Fruit fly (Drosophila melanogaster) whole organism, embryonic: ENCODE results near the gene Nf1.

Experiments
- CG10321 ChIP-seq: fragments of 200-800 bp; sonication (Bioruptor generic); IDR thresholded peaks from 2 replicates; pipeline ENCODE4 v1.3.6; 2022; ENCODE audit warnings: missing biosample characterization, missing genetic modification characterization
- CG11456 ChIP-seq: fragments of 200-800 bp; sonication (Bioruptor generic); IDR thresholded peaks from 3 replicates; pipeline ENCODE4 v1.3.6; 2022; ENCODE audit warnings: missing biosample characterization, missing genetic modification characterization
- CG13624 ChIP-seq: fragments of 200-800 bp; sonication (Bioruptor generic); optimal IDR thresholded peaks from 2 replicates; lab custom pipeline; 2016; ENCODE audit warnings: missing biosample characterization, missing genetic modification characterization
- CG13775 ChIP-seq: fragments of 200-800 bp; sonication (Bioruptor generic); optimal IDR thresholded peaks from 3 replicates; lab custom pipeline; 2017; ENCODE audit warnings: missing biosample characterization, mild to moderate bottlenecking, missing genetic modification characterization
- CG15479 ChIP-seq: fragments of 200-800 bp; sonication (Bioruptor generic); optimal IDR thresholded peaks from 3 replicates; lab custom pipeline; 2019; ENCODE audit warnings: missing biosample characterization, mild to moderate bottlenecking, missing genetic modification characterization, moderate library complexity
- CG15601 ChIP-seq: fragments of 200-800 bp; sonication (Bioruptor generic); optimal IDR thresholded peaks from 3 replicates; lab custom pipeline; 2019; ENCODE audit warnings: missing biosample characterization, mild to moderate bottlenecking, missing genetic modification characterization, moderate library complexity
- CG34422 ChIP-seq: fragments of 200-800 bp; sonication (Bioruptor generic); IDR thresholded peaks from 3 replicates; pipeline ENCODE4 v1.3.6; 2022; ENCODE audit warnings: missing biosample characterization, missing genetic modification characterization
- CG4328 ChIP-seq: fragments of 200-800 bp; sonication (Bioruptor generic); optimal IDR thresholded peaks from 3 replicates; lab custom pipeline; 2017; ENCODE audit warnings: missing biosample characterization, missing genetic modification reagents, missing genetic modification characterization
- CG4404 ChIP-seq: fragments of 200-800 bp; sonication (Bioruptor generic); IDR thresholded peaks from 2 replicates; pipeline ENCODE4 v1.3.6; 2022; ENCODE audit warnings: missing biosample characterization, missing genetic modification characterization
- CG4617 ChIP-seq: fragments of 200-800 bp; sonication (Bioruptor generic); optimal IDR thresholded peaks from 3 replicates; lab custom pipeline; 2016; ENCODE audit warnings: missing biosample characterization, missing genetic modification characterization, borderline replicate concordance
- CG7556 ChIP-seq: fragments of 200-800 bp; sonication (Bioruptor generic); optimal IDR thresholded peaks from 2 replicates; lab custom pipeline; 2017; ENCODE audit warnings: missing biosample characterization, mild to moderate bottlenecking, missing genetic modification characterization
- CG7963 ChIP-seq: fragments of 200-800 bp; sonication (Bioruptor generic); IDR thresholded peaks from 3 replicates; pipeline ENCODE4 v1.3.6; 2022; ENCODE audit warnings: missing biosample characterization, missing genetic modification characterization; ENCODE audit not compliant: partially characterized antibody
- CG9932 ChIP-seq: fragments of 200-800 bp; sonication (Bioruptor generic); IDR thresholded peaks from 2 replicates; pipeline ENCODE4 v1.3.6; 2022; ENCODE audit warnings: missing biosample characterization, missing genetic modification characterization
- CrebB ChIP-seq: fragments of 200-800 bp; sonication (Bioruptor generic); optimal IDR thresholded peaks from 3 replicates; lab custom pipeline; 2018; ENCODE audit warnings: missing biosample characterization, mild to moderate bottlenecking, missing genetic modification characterization
- Dip2 ChIP-seq: fragments of 200-800 bp; sonication (Bioruptor generic); IDR thresholded peaks from 2 replicates; pipeline ENCODE4 v1.3.6; 2022; ENCODE audit warnings: missing biosample characterization, missing genetic modification characterization
- Fer3 ChIP-seq: fragments of 200-800 bp; sonication (Bioruptor generic); optimal IDR thresholded peaks from 2 replicates; lab custom pipeline; 2018; ENCODE audit warnings: missing biosample characterization, mild to moderate bottlenecking, missing genetic modification characterization, moderate library complexity
- HLH4C ChIP-seq: fragments of 200-800 bp; sonication (Bioruptor generic); IDR thresholded peaks from 3 replicates; pipeline ENCODE4 v1.3.6; 2022; ENCODE audit warnings: missing biosample characterization, missing genetic modification characterization; ENCODE audit not compliant: partially characterized antibody
- Hey ChIP-seq: fragments of 200-800 bp; sonication (Bioruptor generic); optimal IDR thresholded peaks from 3 replicates; lab custom pipeline; 2018; ENCODE audit warnings: missing biosample characterization, mild to moderate bottlenecking, missing genetic modification characterization
- Kr ChIP-seq: fragments of 200-800 bp; sonication (Bioruptor generic); optimal IDR thresholded peaks from 2 replicates; lab custom pipeline; 2017; ENCODE audit warnings: missing biosample characterization, mild to moderate bottlenecking, missing genetic modification characterization
- Lhr ChIP-seq: fragments of 200-800 bp; sonication (Bioruptor generic); optimal IDR thresholded peaks from 3 replicates; lab custom pipeline; 2017; ENCODE audit warnings: mild to moderate bottlenecking, missing biosample characterization, missing genetic modification reagents, missing genetic modification characterization
- Lim3 ChIP-seq: fragments of 200-800 bp; sonication (Bioruptor generic); IDR thresholded peaks from 2 replicates; pipeline ENCODE4 v1.3.6; 2022; ENCODE audit warnings: missing biosample characterization, missing genetic modification characterization
- NfI ChIP-seq: fragments of 200-800 bp; sonication (Bioruptor generic); optimal IDR thresholded peaks from 3 replicates; lab custom pipeline; 2018; ENCODE audit warnings: missing biosample characterization, mild to moderate bottlenecking, missing genetic modification characterization, moderate library complexity
- Stat92E ChIP-seq, 3 experiments: fragments of >200 bp in 2 of 3; fragments of 200-800 bp in 1 of 3; sonication (Bioruptor generic) in 1 of 3; optimal IDR thresholded peaks; 2 replicates each; lab custom pipeline; 2017 to 2019; ENCODE audit warnings: missing biosample characterization in 3 of 3, missing genetic modification characterization in 3 of 3, mild to moderate bottlenecking in 1 of 3, moderate library complexity in 1 of 3
- ase ChIP-seq: fragments of 200-800 bp; sonication (Bioruptor generic); IDR thresholded peaks from 3 replicates; pipeline ENCODE4 v1.3.6; 2022; ENCODE audit warnings: missing biosample characterization, missing genetic modification characterization
- ash1 ChIP-seq: fragments of 200-800 bp; sonication (Bioruptor generic); optimal IDR thresholded peaks from 2 replicates; lab custom pipeline; 2018; ENCODE audit warnings: missing biosample characterization, mild to moderate bottlenecking, missing genetic modification characterization
- bowl ChIP-seq: fragments of 200-800 bp; sonication (Bioruptor generic); IDR thresholded peaks from 2 replicates; pipeline ENCODE4 v1.3.6; 2022; ENCODE audit warnings: missing biosample characterization, missing genetic modification characterization
- bsh ChIP-seq, 2 experiments: fragments of 200-800 bp; sonication (Bioruptor generic); optimal IDR thresholded peaks; 2 replicates each; lab custom pipeline; 2017 to 2018; ENCODE audit warnings: mild to moderate bottlenecking in 2 of 2, missing biosample characterization in 2 of 2, missing genetic modification characterization in 2 of 2, moderate library complexity in 1 of 2
- croc ChIP-seq: fragments of 200-800 bp; sonication (Bioruptor generic); conservative IDR thresholded peaks from 3 replicates; pipeline ENCODE4 v1.3.6; 2022; ENCODE audit warnings: missing biosample characterization, missing genetic modification characterization
- dimm ChIP-seq: fragments of 200-800 bp; sonication (Bioruptor generic); IDR thresholded peaks from 2 replicates; pipeline ENCODE4 v1.3.6; 2022; ENCODE audit warnings: missing biosample characterization, missing genetic modification characterization
- dm ChIP-seq: fragments of 200-800 bp; sonication (Bioruptor generic); optimal IDR thresholded peaks from 3 replicates; lab custom pipeline; 2016; ENCODE audit warnings: missing biosample characterization, missing genetic modification characterization
- ind ChIP-seq: fragments of 200-800 bp; sonication (Bioruptor generic); optimal IDR thresholded peaks from 3 replicates; lab custom pipeline; 2016; ENCODE audit warnings: missing biosample characterization, missing genetic modification characterization
- luna ChIP-seq: fragments of 200-800 bp; sonication (Bioruptor generic); optimal IDR thresholded peaks from 2 replicates; lab custom pipeline; 2016; ENCODE audit warnings: missing biosample characterization, missing genetic modification characterization
- nerfin-1 ChIP-seq: fragments of 200-800 bp; sonication (Bioruptor generic); optimal IDR thresholded peaks from 3 replicates; lab custom pipeline; 2019; ENCODE audit warnings: missing biosample characterization, mild to moderate bottlenecking, missing genetic modification characterization, moderate library complexity
- org-1 ChIP-seq: fragments of 200-800 bp; sonication (Bioruptor generic); optimal IDR thresholded peaks from 2 replicates; lab custom pipeline; 2017; ENCODE audit warnings: missing biosample characterization, missing genetic modification characterization
- shn ChIP-seq: fragments of 200-800 bp; sonication (Bioruptor generic); optimal IDR thresholded peaks from 3 replicates; lab custom pipeline; 2016; ENCODE audit warnings: missing biosample characterization, missing genetic modification characterization
- sna ChIP-seq: fragments of 200-800 bp; sonication (Bioruptor generic); IDR thresholded peaks from 2 replicates; pipeline ENCODE4 v1.3.6; 2022; ENCODE audit warnings: missing biosample characterization, missing genetic modification characterization; ENCODE audit not compliant: partially characterized antibody
- sug ChIP-seq: fragments of 200-800 bp; optimal IDR thresholded peaks from 2 replicates; lab custom pipeline; 2019; ENCODE audit warnings: missing biosample characterization, mild to moderate bottlenecking, missing genetic modification characterization, moderate library complexity
- tgo ChIP-seq: fragments of 200-800 bp; sonication (Bioruptor generic); IDR thresholded peaks from 3 replicates; pipeline ENCODE4 v1.3.6; 2022; ENCODE audit warnings: missing biosample characterization, missing genetic modification characterization
- tin ChIP-seq: fragments of 200-800 bp; sonication (Bioruptor generic); optimal IDR thresholded peaks from 3 replicates; lab custom pipeline; 2016; ENCODE audit warnings: missing biosample characterization, missing genetic modification characterization

The Nf1 gene

DNA sequence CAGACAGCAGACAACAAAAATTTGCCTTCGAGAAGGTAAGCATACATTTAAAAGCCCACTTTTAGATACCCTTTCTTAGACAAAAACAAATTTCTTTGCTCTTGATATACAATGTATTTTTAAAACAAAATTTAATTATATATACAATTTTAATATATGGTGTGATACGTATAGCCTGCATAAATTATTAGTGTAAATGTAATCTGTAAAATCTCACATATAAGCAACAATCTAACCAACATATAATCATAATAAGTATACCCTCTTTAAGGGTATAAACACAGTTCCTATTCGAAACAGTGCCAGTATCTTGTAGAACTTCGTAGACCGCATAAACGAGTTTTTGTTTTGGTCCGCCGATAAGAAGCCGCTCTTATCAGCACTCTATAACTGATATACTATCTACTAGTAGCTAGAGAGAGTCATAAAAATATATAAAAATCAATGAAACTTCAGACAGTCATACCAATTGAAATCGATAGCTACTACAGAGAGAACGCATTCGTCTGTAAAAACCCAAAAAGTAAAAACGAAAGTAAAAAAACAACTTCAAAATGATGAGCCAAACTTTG is 31.5 kb downstream of the Nf1 start, which contains the start of gene Kaz-m1 (continued):
- peak; percentile 37; the same call in 1 of the 2 replicates for TF ChIP-seq CG9932 (GFP tag; lab: Robert Waterston, UW)
- TF ChIP-seq sug (tag; lab: Kevin White, UChicago) = peak; percentile 57
- no peak for TF ChIP-seq CG7963 (GFP tag; lab: Robert Waterston, UW)
- no peak for TF ChIP-seq CG34422
- no peak for TF ChIP-seq CG4404 (GFP tag; lab: Robert Waterston, UW)
- TF ChIP-seq ase (GFP tag; lab: Robert Waterston, UW) = no peak
- TF ChIP-seq bsh (GFP tag; optimal IDR thresholded peaks at IDR 0.05; lab: Kevin White, UChicago) = peak in 1 of 2 experiments; percentile 78
- TF ChIP-seq CG10321 (GFP tag; lab: Robert Waterston, UW) = no peak
- TF ChIP-seq luna (GFP tag; lab: Kevin White, UChicago) = no peak
- peak; percentile 53 for TF ChIP-seq CG7556 (GFP tag; lab: Kevin White, UChicago)
- TF ChIP-seq ash1 (GFP tag; lab: Kevin White, UChicago) = no peak
- peak; percentile 11 for TF ChIP-seq org-1
- no peak for TF ChIP-seq croc (GFP tag; lab: Robert Waterston, UW)
- TF ChIP-seq Lhr (GFP tag; lab: Kevin White, UChicago) = no peak
- peak; percentile 40 for TF ChIP-seq CG15601 (tag; lab: Kevin White, UChicago)
- TF ChIP-seq tgo (GFP tag; lab: Robert Waterston, UW) = no peak; the same call in 2 of the 3 replicates
- no peak for TF ChIP-seq Hey (tag; lab: Kevin White, UChicago)
- TF ChIP-seq CG13775 (GFP tag; lab: Kevin White, UChicago) = peak; percentile 7
- no peak for TF ChIP-seq CG13624 (GFP tag; lab: Kevin White, UChicago)
- no peak for TF ChIP-seq dm (GFP tag; lab: Kevin White, UChicago)
- no peak for TF ChIP-seq CG11456 (GFP tag; lab: Robert Waterston, UW)
- TF ChIP-seq tin = no peak
- TF ChIP-seq Fer3 = peak; percentile 59
- TF ChIP-seq NfI (GFP tag; lab: Kevin White, UChicago) = no peak
- TF ChIP-seq CG4328 (GFP tag; lab: Kevin White, UChicago) = no peak
- TF ChIP-seq ind (GFP tag; lab: Kevin White, UChicago) = peak; percentile 9
- TF ChIP-seq bowl (GFP tag; lab: Robert Waterston, UW) = no peak
- no peak for TF ChIP-seq dimm (GFP tag; lab: Robert Waterston, UW)
- TF ChIP-seq Stat92E (GFP tag; optimal IDR thresholded peaks at IDR 0.05; lab: Kevin White, UChicago) = peak in 1 of 3 experiments; percentile 51
- no peak for TF ChIP-seq CrebB (tag; lab: Kevin White, UChicago)
- TF ChIP-seq Lim3 (GFP tag; lab: Robert Waterston, UW) = no peak
- TF ChIP-seq Kr (GFP tag; lab: Kevin White, UChicago) = no peak
- no peak for TF ChIP-seq Dip2 (GFP tag; lab: Robert Waterston, UW)
- TF ChIP-seq shn (GFP tag; lab: Kevin White, UChicago) = no peak
- no peak for TF ChIP-seq CG4617 (GFP tag; lab: Kevin White, UChicago)
- TF ChIP-seq sna (GFP tag; lab: Robert Waterston, UW) = no peak
- TF ChIP-seq nerfin-1 (tag; lab: Kevin White, UChicago) = peak; percentile 50
- no peak for TF ChIP-seq HLH4C (GFP tag; lab: Robert Waterston, UW)
- no peak for TF ChIP-seq CG15479 (GFP tag; lab: Kevin White, UChicago)
